Worm (Caenorhabditis elegans) whole organism, early embryonic: ENCODE data around the gene hum-6.

Experiments used
- B0310.2 ChIP-seq: sonication (generic microtip); optimal IDR thresholded peaks from 2 replicates; lab custom pipeline; 2016; ENCODE audit warnings: mild to moderate bottlenecking, missing genetic modification characterization, missing compliant biosample characterization
- ama-1 ChIP-seq: fragments of 150-350 bp; optimal IDR thresholded peaks from 2 replicates; lab custom pipeline; 2014
- ets-7 ChIP-seq: sonication (generic microtip); optimal IDR thresholded peaks from 2 replicates; lab custom pipeline; 2016; ENCODE audit warnings: missing genotype, missing genetic modification characterization, missing compliant biosample characterization
- scrt-1 ChIP-seq: fragments of 200-800 bp; sonication (Bioruptor generic); IDR thresholded peaks from 2 replicates; pipeline ENCODE4 v1.3.6; 2022; ENCODE audit warnings: missing genetic modification characterization, missing compliant biosample characterization
- sea-1 ChIP-seq: fragments of 200-800 bp; sonication (Bioruptor generic); conservative IDR thresholded peaks from 2 replicates; pipeline ENCODE4 v1.3.6; 2022; ENCODE audit warnings: missing genetic modification characterization, missing compliant biosample characterization
- tbx-11 ChIP-seq: fragments of 200-800 bp; sonication (Bioruptor generic); IDR thresholded peaks from 2 replicates; pipeline ENCODE4 v1.3.6; 2022; ENCODE audit warnings: missing genetic modification characterization, missing compliant biosample characterization
- tbx-37 ChIP-seq: fragments of 200-800 bp; sonication (Bioruptor generic); conservative IDR thresholded peaks from 2 replicates; pipeline ENCODE4 v1.3.6; 2022; ENCODE audit warnings: missing genetic modification reagents, missing genetic modification characterization, missing compliant biosample characterization

- TF ChIP-seq B0310.2 (no peak), ama-1 (lab: Kevin White, UChicago) (no peak), tbx-37 (no peak), sea-1 (GFP tag; lab: Robert Waterston, UW) (no peak), scrt-1 (GFP tag; lab: Robert Waterston, UW) (no peak), ets-7 (no peak), tbx-11 (no peak)
Measured at ce11 chrX:2266777-2267176, 36.1 kb upstream of the hum-6 start.
